Worm (Caenorhabditis elegans) whole organism, late embryonic: ENCODE data around the gene cyp-33B1.

Source experiments
- ama-1 ChIP-seq: fragments of 150-350 bp; optimal IDR thresholded peaks from 2 replicates; lab custom pipeline; 2014
- ceh-18 ChIP-seq: sonication (generic microtip); optimal IDR thresholded peaks from 2 replicates; lab custom pipeline; 2016; ENCODE audit warnings: missing genetic modification characterization, missing compliant biosample characterization
- ceh-2 ChIP-seq: sonication (generic microtip); optimal IDR thresholded peaks from 2 replicates; lab custom pipeline; 2016; ENCODE audit warnings: missing genotype, missing genetic modification characterization, missing compliant biosample characterization
- fkh-10 ChIP-seq: fragments of 150-350 bp; optimal IDR thresholded peaks from 2 replicates; lab custom pipeline; 2014; ENCODE audit warnings: missing biosample characterization, missing genetic modification reagents, missing genetic modification characterization
- gmeb-2 ChIP-seq: sonication (generic microtip); optimal IDR thresholded peaks from 2 replicates; lab custom pipeline; 2016; ENCODE audit warnings: missing genetic modification characterization, inconsistent platforms, missing compliant biosample characterization
- hlh-13 ChIP-seq: fragments of 200-800 bp; sonication (Bioruptor generic); optimal IDR thresholded peaks from 2 replicates; lab custom pipeline; 2018; ENCODE audit warnings: mild to moderate bottlenecking, missing genetic modification characterization, missing compliant biosample characterization
- lin-11 ChIP-seq: fragments of 200-800 bp; sonication (Bioruptor generic); optimal IDR thresholded peaks from 2 replicates; lab custom pipeline; 2018; ENCODE audit warnings: mild to moderate bottlenecking, missing genetic modification characterization, missing compliant biosample characterization
- madf-2 ChIP-seq: sonication (generic microtip); optimal IDR thresholded peaks from 2 replicates; lab custom pipeline; 2017; ENCODE audit warnings: missing genetic modification characterization, missing compliant biosample characterization
- nhr-11 ChIP-seq: fragments of 150-350 bp; optimal IDR thresholded peaks from 2 replicates; lab custom pipeline; 2014; ENCODE audit warnings: missing biosample characterization, missing genetic modification characterization
- pag-3 ChIP-seq: sonication (generic microtip); optimal IDR thresholded peaks from 2 replicates; lab custom pipeline; 2016; ENCODE audit warnings: missing compliant biosample characterization, missing genetic modification characterization, borderline replicate concordance
- tbx-2 ChIP-seq: sonication (generic microtip); optimal IDR thresholded peaks from 2 replicates; lab custom pipeline; 2016; ENCODE audit warnings: missing genetic modification characterization, missing compliant biosample characterization
- unc-42 ChIP-seq: sonication (generic microtip); optimal IDR thresholded peaks from 2 replicates; lab custom pipeline; 2016; ENCODE audit warnings: missing genotype, missing genetic modification characterization, missing compliant biosample characterization

DNA sequence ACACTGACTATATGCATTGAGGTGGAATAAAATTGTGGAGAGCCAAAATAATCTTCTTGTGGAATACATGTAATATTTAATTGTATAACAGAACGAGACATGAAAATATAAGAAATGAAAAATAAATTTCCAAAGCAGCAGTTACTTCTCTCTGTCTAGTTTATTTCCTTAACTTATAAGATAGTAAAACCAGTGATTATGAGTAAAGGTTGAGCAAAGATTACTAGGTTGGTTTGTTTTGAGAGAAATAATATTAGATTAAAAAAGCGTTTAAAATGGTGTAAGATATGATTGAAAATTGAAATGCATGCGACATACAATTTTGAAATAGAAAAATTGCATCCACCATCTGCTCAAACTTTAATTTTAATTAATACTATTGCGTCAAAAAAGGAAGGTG is 27.4 kb upstream of the cyp-33B1 start, which contains the start of gene srh-201:
- TF ChIP-seq lin-11 (tag; lab: Kevin White, UChicago) (no peak), ceh-2 (no peak), nhr-11 (no peak), pag-3 (tag; lab: Kevin White, UChicago) (no peak), gmeb-2 (tag; lab: Kevin White, UChicago) (no peak), fkh-10 (GFP tag; lab: Kevin White, UChicago) (no peak), ceh-18 (tag; lab: Kevin White, UChicago) (no peak), unc-42 (tag; lab: Kevin White, UChicago) (no peak), ama-1 (lab: Kevin White, UChicago) (no peak), madf-2 (tag; lab: Kevin White, UChicago) (no peak), tbx-2 (tag; lab: Kevin White, UChicago) (no peak), hlh-13 (GFP tag; lab: Kevin White, UChicago) (no peak)
